Worm (Caenorhabditis elegans) whole organism, young adult: ENCODE results near the gene E02C12.11.
A peak's percentile ranks its signal among the peaks of the same experiment; 100 is the strongest.

ENCODE experiments used
- B0261.1 ChIP-seq: sonication (generic microtip); optimal IDR thresholded peaks from 2 replicates; lab custom pipeline; 2016; ENCODE audit warnings: mild to moderate bottlenecking, missing genetic modification characterization, moderate library complexity, missing compliant biosample characterization
- C17E4.6 ChIP-seq: fragments of 200-800 bp; sonication (Bioruptor generic); IDR thresholded peaks from 2 replicates; pipeline ENCODE4 v1.3.6; 2022; ENCODE audit warnings: missing genetic modification reagents, missing genetic modification characterization, missing compliant biosample characterization
- F10E7.11 ChIP-seq: sonication (generic microtip); optimal IDR thresholded peaks from 2 replicates; lab custom pipeline; 2017; ENCODE audit warnings: mild to moderate bottlenecking, missing genetic modification characterization, moderate library complexity, missing compliant biosample characterization
- F22D6.2 ChIP-seq: sonication (generic microtip); optimal IDR thresholded peaks from 2 replicates; lab custom pipeline; 2016; ENCODE audit warnings: mild to moderate bottlenecking, missing genetic modification characterization, missing compliant biosample characterization
- F33H1.4 ChIP-seq: fragments of 200-800 bp; sonication (Bioruptor generic); IDR thresholded peaks from 2 replicates; pipeline ENCODE4 v1.3.6; 2022; ENCODE audit warnings: missing genetic modification reagents, missing genetic modification characterization, missing compliant biosample characterization
- F55B11.4 ChIP-seq: sonication (generic microtip); optimal IDR thresholded peaks from 2 replicates; lab custom pipeline; 2016; ENCODE audit warnings: missing compliant biosample characterization, missing genetic modification characterization, borderline replicate concordance; ENCODE audit not compliant: insufficient read depth
- K12H6.12 ChIP-seq: fragments of 200-800 bp; sonication (Bioruptor generic); optimal IDR thresholded peaks from 2 replicates; lab custom pipeline; 2018; ENCODE audit warnings: mild to moderate bottlenecking, missing genetic modification characterization, missing compliant biosample characterization
- T07F8.4 ChIP-seq: sonication (generic microtip); optimal IDR thresholded peaks from 2 replicates; lab custom pipeline; 2016; ENCODE audit warnings: mild to moderate bottlenecking, missing genetic modification characterization, moderate library complexity, missing compliant biosample characterization
- T26A5.8 ChIP-seq: sonication (generic microtip); optimal IDR thresholded peaks from 2 replicates; lab custom pipeline; 2016; ENCODE audit warnings: missing genetic modification characterization, missing compliant biosample characterization
- Y53G8AR.9 ChIP-seq: fragments of 200-800 bp; sonication (Bioruptor generic); conservative IDR thresholded peaks from 2 replicates; pipeline ENCODE4 v1.3.6; 2022; ENCODE audit warnings: missing genetic modification reagents, missing genetic modification characterization, missing compliant biosample characterization
- aptf-3 ChIP-seq: fragments of 200-800 bp; sonication (Bioruptor generic); IDR thresholded peaks from 2 replicates; pipeline ENCODE4 v1.3.6; 2022; ENCODE audit warnings: missing genetic modification characterization, missing compliant biosample characterization
- atf-7 ChIP-seq: sonication (generic microtip); optimal IDR thresholded peaks from 2 replicates; lab custom pipeline; 2017; ENCODE audit warnings: mild to moderate bottlenecking, missing genetic modification characterization, missing compliant biosample characterization
- attf-3 ChIP-seq: fragments of 200-800 bp; sonication (Bioruptor generic); conservative IDR thresholded peaks from 2 replicates; pipeline ENCODE4 v1.3.6; 2022; ENCODE audit warnings: missing genetic modification reagents, missing genetic modification characterization, missing compliant biosample characterization
- bed-1 ChIP-seq: fragments of 200-800 bp; sonication (Bioruptor generic); IDR thresholded peaks from 2 replicates; pipeline ENCODE4 v1.3.6; 2022; ENCODE audit warnings: missing genetic modification reagents, missing genetic modification characterization, missing compliant biosample characterization
- cebp-2 ChIP-seq: fragments of 200-800 bp; sonication (Bioruptor generic); IDR thresholded peaks from 2 replicates; pipeline ENCODE4 v1.3.6; 2022; ENCODE audit warnings: missing genetic modification characterization, missing compliant biosample characterization
- ceh-40 ChIP-seq: fragments of 200-800 bp; sonication (Bioruptor generic); IDR thresholded peaks from 2 replicates; pipeline ENCODE4 v1.3.6; 2022; ENCODE audit warnings: missing genetic modification characterization, missing compliant biosample characterization
- ceh-91 ChIP-seq: fragments of 200-800 bp; sonication (Bioruptor generic); IDR thresholded peaks from 2 replicates; pipeline ENCODE4 v1.3.6; 2022; ENCODE audit warnings: missing genetic modification reagents, missing genetic modification characterization, missing compliant biosample characterization
- dox-1 ChIP-seq: fragments of 200-800 bp; sonication (Bioruptor generic); IDR thresholded peaks from 2 replicates; pipeline ENCODE4 v1.3.6; 2022; ENCODE audit warnings: missing genetic modification reagents, missing genetic modification characterization, missing compliant biosample characterization
- egl-18 ChIP-seq: fragments of 200-800 bp; sonication (Bioruptor generic); IDR thresholded peaks from 2 replicates; pipeline ENCODE4 v1.3.6; 2022; ENCODE audit warnings: missing genetic modification reagents, missing genetic modification characterization, missing compliant biosample characterization
- egrh-3 ChIP-seq: fragments of 200-800 bp; sonication (Bioruptor generic); IDR thresholded peaks from 2 replicates; pipeline ENCODE4 v1.3.6; 2022; ENCODE audit warnings: missing genetic modification reagents, missing genetic modification characterization, missing compliant biosample characterization
- ekl-4 ChIP-seq: fragments of 200-800 bp; sonication (Bioruptor generic); IDR thresholded peaks from 2 replicates; pipeline ENCODE4 v1.3.6; 2022; ENCODE audit warnings: missing genetic modification reagents, missing genetic modification characterization, missing compliant biosample characterization
- him-1 ChIP-seq: sonication (generic microtip); optimal IDR thresholded peaks from 2 replicates; lab custom pipeline; 2016; ENCODE audit warnings: missing genotype, missing genetic modification reagents, missing genetic modification characterization, missing compliant biosample characterization
- hlh-26 ChIP-seq: fragments of 200-800 bp; sonication (Bioruptor generic); conservative IDR thresholded peaks from 2 replicates; pipeline ENCODE4 v1.3.6; 2022; ENCODE audit warnings: missing genetic modification reagents, missing genetic modification characterization, missing compliant biosample characterization
- hsf-1 ChIP-seq: fragments of 200-800 bp; sonication (Bioruptor generic); IDR thresholded peaks from 2 replicates; pipeline ENCODE4 v1.3.6; 2022; ENCODE audit warnings: missing genetic modification reagents, missing genetic modification characterization, missing compliant biosample characterization
- let-607 ChIP-seq, 2 experiments: fragments of 200-800 bp in 1 of 2; sonication (Bioruptor generic) in 1 of 2; sonication (generic microtip) in 1 of 2; optimal IDR thresholded peaks; 2 replicates each; lab custom pipeline; 2016 to 2018; ENCODE audit warnings: mild to moderate bottlenecking in 2 of 2, missing compliant biosample characterization in 2 of 2, missing genetic modification characterization in 2 of 2, moderate library complexity in 2 of 2, missing genotype in 1 of 2
- lin-26 ChIP-seq: fragments of 200-800 bp; sonication (Bioruptor generic); IDR thresholded peaks from 2 replicates; pipeline ENCODE4 v1.3.6; 2022; ENCODE audit warnings: missing genetic modification reagents, missing genetic modification characterization, missing compliant biosample characterization
- lin-35 ChIP-seq, 3 experiments: fragments of 150-350 bp in 2 of 3; sonication (generic microtip) in 1 of 3; optimal IDR thresholded peaks; 2 replicates each; lab custom pipeline; 2014 to 2018; ENCODE audit warnings: missing biosample characterization in 3 of 3, missing genetic modification characterization in 3 of 3, missing genetic modification reagents in 3 of 3
- lin-40 ChIP-seq: sonication (generic microtip); optimal IDR thresholded peaks from 2 replicates; lab custom pipeline; 2016; ENCODE audit warnings: missing genetic modification characterization, mild to moderate bottlenecking, missing compliant biosample characterization, missing genotype, missing genetic modification reagents
- lsl-1 ChIP-seq: fragments of 200-800 bp; sonication (Bioruptor generic); optimal IDR thresholded peaks from 2 replicates; lab custom pipeline; 2018; ENCODE audit warnings: mild to moderate bottlenecking, missing genetic modification characterization, moderate library complexity, missing compliant biosample characterization
- lsy-27 ChIP-seq: sonication (generic microtip); optimal IDR thresholded peaks from 2 replicates; lab custom pipeline; 2017; ENCODE audit warnings: missing genetic modification characterization, mild to moderate bottlenecking, missing compliant biosample characterization, antibody characterized with exemption, missing genotype, borderline replicate concordance; ENCODE audit not compliant: insufficient read depth
- madf-10 ChIP-seq: sonication (generic microtip); optimal IDR thresholded peaks from 2 replicates; lab custom pipeline; 2016; ENCODE audit warnings: mild to moderate bottlenecking, missing genetic modification characterization, missing compliant biosample characterization
- madf-3 ChIP-seq: fragments of 200-800 bp; sonication (Bioruptor generic); IDR thresholded peaks from 2 replicates; pipeline ENCODE4 v1.3.6; 2022; ENCODE audit warnings: missing genetic modification reagents, missing genetic modification characterization, missing compliant biosample characterization
- mes-4 ChIP-seq: sonication (generic microtip); optimal IDR thresholded peaks from 2 replicates; lab custom pipeline; 2016; ENCODE audit warnings: missing genotype, missing genetic modification characterization, missing compliant biosample characterization
- nhr-90 ChIP-seq: sonication (generic microtip); optimal IDR thresholded peaks from 2 replicates; lab custom pipeline; 2016; ENCODE audit warnings: missing genotype, mild to moderate bottlenecking, missing genetic modification characterization, missing compliant biosample characterization
- pbrm-1 ChIP-seq: fragments of 200-800 bp; sonication (Bioruptor generic); IDR thresholded peaks from 2 replicates; pipeline ENCODE4 v1.3.6; 2022; ENCODE audit warnings: missing genetic modification reagents, missing genetic modification characterization, missing compliant biosample characterization
- rec-8 ChIP-seq, 2 experiments: sonication (generic microtip); optimal IDR thresholded peaks; 2 replicates each; lab custom pipeline; 2016; ENCODE audit warnings: mild to moderate bottlenecking in 2 of 2, missing genetic modification characterization in 2 of 2, missing genetic modification reagents in 2 of 2, missing genotype in 2 of 2, missing biosample characterization in 1 of 2, missing compliant biosample characterization in 1 of 2, moderate library complexity in 1 of 2
- sea-2 ChIP-seq: fragments of 200-800 bp; sonication (Bioruptor generic); IDR thresholded peaks from 2 replicates; pipeline ENCODE4 v1.3.6; 2022; ENCODE audit warnings: missing genetic modification characterization, missing compliant biosample characterization
- snpc-1.1 ChIP-seq: sonication (generic microtip); optimal IDR thresholded peaks from 2 replicates; lab custom pipeline; 2017; ENCODE audit warnings: missing genetic modification characterization, mild to moderate bottlenecking, missing compliant biosample characterization, antibody characterized with exemption, moderate library complexity, missing genotype, missing genetic modification reagents; ENCODE audit not compliant: insufficient read depth
- snpc-1.3 ChIP-seq: sonication (generic microtip); optimal IDR thresholded peaks from 2 replicates; lab custom pipeline; 2017; ENCODE audit warnings: missing genetic modification characterization, mild to moderate bottlenecking, missing compliant biosample characterization, antibody characterized with exemption, moderate library complexity, missing genotype, missing genetic modification reagents; ENCODE audit not compliant: insufficient read depth
- somi-1 ChIP-seq: fragments of 200-800 bp; sonication (Bioruptor generic); optimal IDR thresholded peaks from 2 replicates; lab custom pipeline; 2018; ENCODE audit warnings: mild to moderate bottlenecking, missing genetic modification characterization, missing compliant biosample characterization
- tbx-9 ChIP-seq: sonication (generic microtip); optimal IDR thresholded peaks from 2 replicates; lab custom pipeline; 2016; ENCODE audit warnings: borderline replicate concordance, missing genetic modification characterization, inconsistent platforms, missing compliant biosample characterization
- unc-130 ChIP-seq: sonication (generic microtip); optimal IDR thresholded peaks from 2 replicates; lab custom pipeline; 2016; ENCODE audit warnings: missing genetic modification reagents, missing genetic modification characterization, missing compliant biosample characterization
- xnd-1 ChIP-seq: sonication (generic microtip); optimal IDR thresholded peaks from 2 replicates; lab custom pipeline; 2016; ENCODE audit warnings: missing genotype, missing genetic modification reagents, missing genetic modification characterization, missing compliant biosample characterization
- ztf-18 ChIP-seq: sonication (generic microtip); optimal IDR thresholded peaks from 2 replicates; lab custom pipeline; 2016; ENCODE audit warnings: missing genotype, mild to moderate bottlenecking, missing genetic modification characterization, missing compliant biosample characterization
- ztf-26 ChIP-seq: sonication (generic microtip); optimal IDR thresholded peaks from 2 replicates; lab custom pipeline; 2017; ENCODE audit warnings: missing genetic modification characterization, missing compliant biosample characterization

E02C12.11 gene

ce11 chrV:9343629-9344624 is 35.8 kb downstream of the E02C12.11 start, which contains the start of gene tos-1:
tos-1 (minus strand) TSS chrV:9344203.
- peak; percentile 98 for TF ChIP-seq pbrm-1 (GFP tag; lab: Robert Waterston, UW)
- peak; percentile 53; the same call in 1 of the 2 replicates for TF ChIP-seq egrh-3 (GFP tag; lab: Robert Waterston, UW)
- TF ChIP-seq madf-10 (tag; lab: Kevin White, UChicago): peak; percentile 96
- TF ChIP-seq Y53G8AR.9 (GFP tag; lab: Robert Waterston, UW): peak; percentile 97
- peak; percentile 90 for TF ChIP-seq egl-18 (GFP tag; lab: Robert Waterston, UW)
- TF ChIP-seq snpc-1.3: no peak
- TF ChIP-seq F22D6.2: peak; percentile 87
- TF ChIP-seq snpc-1.1 (tag; lab: Kevin White, UChicago): no peak
- TF ChIP-seq lin-26 (GFP tag; lab: Robert Waterston, UW): peak; percentile 74; the same call in 1 of the 2 replicates
- no peak for TF ChIP-seq hlh-26
- TF ChIP-seq let-607 (tag; optimal IDR thresholded peaks at IDR 0.05; lab: Kevin White, UChicago): peak; percentile 89 to 90
- peak; percentile 52 for TF ChIP-seq lsl-1
- no peak for TF ChIP-seq rec-8 (tag; optimal IDR thresholded peaks at IDR 0.05; lab: Kevin White, UChicago)
- TF ChIP-seq F33H1.4 (GFP tag; lab: Robert Waterston, UW): peak; percentile 62
- TF ChIP-seq F10E7.11 (tag; lab: Kevin White, UChicago): peak; percentile 56
- peak; percentile 99 for TF ChIP-seq lin-40
- TF ChIP-seq K12H6.12: peak; percentile 99
- peak; percentile 67; the same call in 1 of the 2 replicates for TF ChIP-seq sea-2 (GFP tag; lab: Robert Waterston, UW)
- no peak for TF ChIP-seq aptf-3
- peak; percentile 95 for TF ChIP-seq dox-1 (GFP tag; lab: Robert Waterston, UW)
- TF ChIP-seq lsy-27 (tag; lab: Kevin White, UChicago): no peak
- no peak for TF ChIP-seq him-1 (tag; lab: Kevin White, UChicago)
- peak; percentile 100 for TF ChIP-seq madf-3 (GFP tag; lab: Robert Waterston, UW)
- TF ChIP-seq T07F8.4 (tag; lab: Kevin White, UChicago): peak; percentile 21
- TF ChIP-seq B0261.1 (tag; lab: Kevin White, UChicago): peak; percentile 43
- no peak for TF ChIP-seq mes-4 (tag; lab: Kevin White, UChicago)
- peak; percentile 71 for TF ChIP-seq ceh-91
- TF ChIP-seq hsf-1 (GFP tag; lab: Robert Waterston, UW): peak; percentile 73
- TF ChIP-seq bed-1: no peak
- peak; percentile 21 for TF ChIP-seq unc-130 (GFP tag; lab: Kevin White, UChicago)
- peak; percentile 87 for TF ChIP-seq attf-3
- TF ChIP-seq lin-35 (GFP tag; optimal IDR thresholded peaks at IDR 0.05; lab: Kevin White, UChicago): peak in 2 of 3 experiments; percentile 80 to 85
- TF ChIP-seq atf-7 (tag; lab: Kevin White, UChicago): peak; percentile 99
- no peak; the same call in 1 of the 2 replicates for TF ChIP-seq cebp-2 (GFP tag; lab: Robert Waterston, UW)
- no peak for TF ChIP-seq tbx-9
- TF ChIP-seq xnd-1 (tag; lab: Kevin White, UChicago): no peak
- peak; percentile 98 for TF ChIP-seq somi-1 (GFP tag; lab: Kevin White, UChicago)
- no peak for TF ChIP-seq F55B11.4 (tag; lab: Kevin White, UChicago)
- peak; percentile 84 for TF ChIP-seq ztf-18 (tag; lab: Kevin White, UChicago)
- TF ChIP-seq ekl-4: peak; percentile 97
- peak; percentile 92 for TF ChIP-seq nhr-90 (tag; lab: Kevin White, UChicago)
- no peak for TF ChIP-seq ceh-40 (GFP tag; lab: Robert Waterston, UW)
- peak; percentile 99 for TF ChIP-seq ztf-26 (tag; lab: Kevin White, UChicago)
- no peak for TF ChIP-seq T26A5.8
- TF ChIP-seq C17E4.6: peak; percentile 86
